Worm (Caenorhabditis elegans) whole organism, L4 larva: ENCODE results near the gene spcs-3.

Source experiments
- ZK546.5 ChIP-seq, 2 experiments: sonication (generic microtip); optimal IDR thresholded peaks; 2 replicates each; lab custom pipeline; 2017; ENCODE audit warnings: missing biosample characterization in 2 of 2, missing genetic modification characterization in 2 of 2
- dpl-1 ChIP-seq: fragments of 150-350 bp; optimal IDR thresholded peaks from 2 replicates; lab custom pipeline; 2014; ENCODE audit warnings: missing biosample characterization, missing genetic modification reagents, missing genetic modification characterization
- egl-27 ChIP-seq: sonication (generic microtip); optimal IDR thresholded peaks from 3 replicates; lab custom pipeline; 2017; ENCODE audit warnings: missing biosample characterization, missing genetic modification reagents, missing genetic modification characterization
- fos-1 ChIP-seq: fragments of 150-350 bp; optimal IDR thresholded peaks from 2 replicates; lab custom pipeline; 2014; ENCODE audit warnings: missing biosample characterization, missing genetic modification characterization
- madf-9 ChIP-seq: fragments of 200-800 bp; sonication (Bioruptor generic); conservative IDR thresholded peaks from 2 replicates; pipeline ENCODE4 v1.3.6; 2022; ENCODE audit warnings: missing genetic modification reagents, missing genetic modification characterization, missing compliant biosample characterization
- nhr-11 ChIP-seq: fragments of 150-350 bp; optimal IDR thresholded peaks from 2 replicates; lab custom pipeline; 2014; ENCODE audit warnings: missing biosample characterization, missing genetic modification characterization
- nhr-77 ChIP-seq: fragments of 150-350 bp; optimal IDR thresholded peaks from 2 replicates; lab custom pipeline; 2014; ENCODE audit warnings: missing biosample characterization, missing genetic modification characterization
- pqm-1 ChIP-seq: sonication (generic microtip); optimal IDR thresholded peaks from 2 replicates; lab custom pipeline; 2017; ENCODE audit warnings: missing biosample characterization, missing genetic modification characterization
- sdz-12 ChIP-seq: fragments of 200-800 bp; sonication (Bioruptor generic); optimal IDR thresholded peaks from 2 replicates; lab custom pipeline; 2018; ENCODE audit warnings: mild to moderate bottlenecking, missing genetic modification characterization, missing compliant biosample characterization
- snpc-4 ChIP-seq: fragments of 150-350 bp; optimal IDR thresholded peaks from 2 replicates; lab custom pipeline; 2014; ENCODE audit warnings: missing biosample characterization, missing genetic modification characterization
- tra-1 ChIP-seq: fragments of 200-800 bp; sonication (Bioruptor generic); IDR thresholded peaks from 2 replicates; pipeline ENCODE4 v1.3.6; 2022; ENCODE audit warnings: missing genetic modification reagents, missing genetic modification characterization, missing compliant biosample characterization
- unc-39 ChIP-seq: sonication (generic microtip); optimal IDR thresholded peaks from 2 replicates; lab custom pipeline; 2017; ENCODE audit warnings: missing biosample characterization, missing genetic modification characterization
- zag-1 ChIP-seq: fragments of 150-350 bp; optimal IDR thresholded peaks from 2 replicates; lab custom pipeline; 2014; ENCODE audit warnings: missing biosample characterization, missing genetic modification characterization
- zfp-2 ChIP-seq: sonication (generic microtip); optimal IDR thresholded peaks from 2 replicates; lab custom pipeline; 2016; ENCODE audit warnings: mild to moderate bottlenecking, missing genetic modification characterization, missing compliant biosample characterization

DNA sequence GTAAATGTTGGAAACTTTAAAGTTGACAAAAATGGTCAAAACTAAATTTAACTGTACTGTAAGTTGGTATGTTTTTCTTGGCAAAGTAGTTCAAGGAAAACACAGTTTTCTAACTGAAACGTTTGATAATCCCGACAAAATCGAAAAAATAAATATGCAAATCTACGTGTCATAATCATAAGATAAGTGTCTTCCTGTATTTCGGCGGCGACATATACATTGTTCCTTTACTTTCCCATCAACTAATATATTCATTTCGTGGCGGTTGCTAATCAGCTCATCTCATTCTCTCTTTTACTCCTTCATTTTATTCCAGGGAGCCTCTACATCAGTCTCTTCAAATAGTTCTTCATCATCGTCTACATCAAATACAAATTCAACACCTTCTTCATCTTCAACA lies 23.0 kb downstream of the spcs-3 start:
- TF ChIP-seq ZK546.5 (tag; optimal IDR thresholded peaks at IDR 0.05; lab: Kevin White, UChicago), result no peak
- no peak for TF ChIP-seq zfp-2 (tag; lab: Kevin White, UChicago)
- TF ChIP-seq dpl-1 (GFP tag; lab: Kevin White, UChicago), result no peak
- TF ChIP-seq nhr-77, result no peak
- TF ChIP-seq unc-39 (tag; lab: Kevin White, UChicago), result no peak
- TF ChIP-seq fos-1, result no peak
- TF ChIP-seq zag-1 (tag; lab: Kevin White, UChicago), result no peak
- TF ChIP-seq madf-9 (GFP tag; lab: Robert Waterston, UW), result no peak
- TF ChIP-seq nhr-11 (tag; lab: Kevin White, UChicago), result no peak
- no peak for TF ChIP-seq egl-27 (tag; lab: Kevin White, UChicago)
- TF ChIP-seq snpc-4, result no peak
- TF ChIP-seq sdz-12 (GFP tag; lab: Kevin White, UChicago), result no peak
- TF ChIP-seq tra-1 (GFP tag; lab: Robert Waterston, UW), result no peak
- TF ChIP-seq pqm-1, result no peak
